Fruit fly (Drosophila melanogaster) whole organism, embryonic: ENCODE data around the gene trus.
A peak's percentile ranks its signal among the peaks of the same experiment; 100 is the strongest.

ENCODE experiments used
- Aef1 ChIP-seq: fragments of 200-800 bp; sonication (Bioruptor generic); IDR thresholded peaks from 3 replicates; pipeline ENCODE4 v1.3.6; 2022; ENCODE audit warnings: missing biosample characterization, missing genetic modification characterization
- Atf-2 ChIP-seq: fragments of 200-800 bp; sonication (Bioruptor generic); optimal IDR thresholded peaks from 2 replicates; lab custom pipeline; 2016; ENCODE audit warnings: missing biosample characterization, missing genetic modification characterization
- Atf6 ChIP-seq: fragments of 200-800 bp; sonication (Bioruptor generic); IDR thresholded peaks from 2 replicates; pipeline ENCODE4 v1.3.6; 2022; ENCODE audit warnings: missing biosample characterization, missing genetic modification characterization
- Bteb2 ChIP-seq: fragments of 200-800 bp; sonication (Bioruptor generic); optimal IDR thresholded peaks from 2 replicates; lab custom pipeline; 2016; ENCODE audit warnings: missing biosample characterization, missing genetic modification characterization
- CG13424 ChIP-seq: fragments of 200-800 bp; sonication (Bioruptor generic); optimal IDR thresholded peaks from 2 replicates; lab custom pipeline; 2019; ENCODE audit warnings: missing biosample characterization, mild to moderate bottlenecking, missing genetic modification characterization, moderate library complexity
- CG16815 ChIP-seq: fragments of 200-800 bp; sonication (Bioruptor generic); optimal IDR thresholded peaks from 3 replicates; lab custom pipeline; 2017; ENCODE audit warnings: missing biosample characterization, mild to moderate bottlenecking, missing genetic modification characterization
- CG16863 ChIP-seq: fragments of 200-800 bp; sonication (Bioruptor generic); optimal IDR thresholded peaks from 3 replicates; lab custom pipeline; 2016; ENCODE audit warnings: missing biosample characterization, missing genetic modification characterization
- CG17186 ChIP-seq: fragments of 200-800 bp; sonication (Bioruptor generic); optimal IDR thresholded peaks from 3 replicates; lab custom pipeline; 2017; ENCODE audit warnings: missing biosample characterization, missing genetic modification reagents, missing genetic modification characterization
- CG17912 ChIP-seq: fragments of 200-800 bp; sonication (Bioruptor generic); optimal IDR thresholded peaks from 2 replicates; lab custom pipeline; 2018; ENCODE audit warnings: missing biosample characterization, mild to moderate bottlenecking, missing genetic modification characterization
- CG1792 ChIP-seq: fragments of 200-800 bp; sonication (Bioruptor generic); optimal IDR thresholded peaks from 2 replicates; lab custom pipeline; 2016; ENCODE audit warnings: missing biosample characterization, missing genetic modification characterization
- CG1832 ChIP-seq: fragments of 200-800 bp; sonication (Bioruptor generic); optimal IDR thresholded peaks from 2 replicates; lab custom pipeline; 2017; ENCODE audit warnings: missing biosample characterization, mild to moderate bottlenecking, missing genetic modification characterization, inconsistent platforms
- CG18599 ChIP-seq: fragments of 200-800 bp; sonication (Bioruptor generic); optimal IDR thresholded peaks from 3 replicates; lab custom pipeline; 2017; ENCODE audit warnings: missing biosample characterization, missing genetic modification characterization, mild to moderate bottlenecking, moderate library complexity, missing genetic modification reagents
- CG31388 ChIP-seq: fragments of 200-800 bp; sonication (Bioruptor generic); optimal IDR thresholded peaks from 2 replicates; lab custom pipeline; 2016; ENCODE audit warnings: missing biosample characterization, missing genetic modification characterization
- CG32532 ChIP-seq: fragments of 200-800 bp; sonication (Bioruptor generic); IDR thresholded peaks from 2 replicates; pipeline ENCODE4 v1.3.6; 2022; ENCODE audit warnings: missing biosample characterization, missing genetic modification characterization
- CG4282 ChIP-seq: fragments of 200-800 bp; sonication (Bioruptor generic); optimal IDR thresholded peaks from 2 replicates; lab custom pipeline; 2016; ENCODE audit warnings: missing biosample characterization, missing genetic modification characterization
- CG43689 ChIP-seq: fragments of 200-800 bp; sonication (Bioruptor generic); IDR thresholded peaks from 2 replicates; pipeline ENCODE4 v1.3.6; 2022; ENCODE audit warnings: missing biosample characterization, missing genetic modification characterization
- CG7745 ChIP-seq: fragments of 200-800 bp; sonication (Bioruptor generic); optimal IDR thresholded peaks from 2 replicates; lab custom pipeline; 2018; ENCODE audit warnings: missing biosample characterization, mild to moderate bottlenecking, missing genetic modification characterization, moderate library complexity
- CG7928 ChIP-seq: fragments of 200-800 bp; sonication (Bioruptor generic); optimal IDR thresholded peaks from 2 replicates; lab custom pipeline; 2017; ENCODE audit warnings: missing biosample characterization, mild to moderate bottlenecking, missing genetic modification characterization
- CG8359 ChIP-seq: fragments of 200-800 bp; sonication (Bioruptor generic); optimal IDR thresholded peaks from 2 replicates; lab custom pipeline; 2017; ENCODE audit warnings: missing biosample characterization, mild to moderate bottlenecking, missing genetic modification characterization, borderline replicate concordance
- CG8478 ChIP-seq: fragments of >200 bp; optimal IDR thresholded peaks from 2 replicates; lab custom pipeline; 2018
- CG8924 ChIP-seq: fragments of 200-800 bp; optimal IDR thresholded peaks from 3 replicates; lab custom pipeline; 2019; ENCODE audit warnings: missing biosample characterization, mild to moderate bottlenecking, missing genetic modification characterization, moderate library complexity
- CG8944 ChIP-seq: fragments of 200-800 bp; sonication (Bioruptor generic); optimal IDR thresholded peaks from 3 replicates; lab custom pipeline; 2016; ENCODE audit warnings: missing biosample characterization, missing genetic modification characterization
- CG9876 ChIP-seq: fragments of 200-800 bp; sonication (Bioruptor generic); optimal IDR thresholded peaks from 2 replicates; lab custom pipeline; 2016; ENCODE audit warnings: missing biosample characterization, missing genetic modification characterization
- Deaf1 ChIP-seq: fragments of 200-800 bp; optimal IDR thresholded peaks from 3 replicates; lab custom pipeline; 2019; ENCODE audit warnings: missing biosample characterization, mild to moderate bottlenecking, missing genetic modification characterization, moderate library complexity
- Dfd ChIP-seq, 2 experiments: fragments of >200 bp; optimal IDR thresholded peaks; 2 replicates each; lab custom pipeline; 2017; ENCODE audit warnings: missing biosample characterization in 2 of 2, missing genetic modification characterization in 2 of 2
- Dll ChIP-seq: fragments of 200-800 bp; sonication (Bioruptor generic); IDR thresholded peaks from 4 replicates; pipeline ENCODE4 v1.3.6; 2022; ENCODE audit warnings: missing biosample characterization, missing genetic modification characterization; ENCODE audit not compliant: partially characterized antibody
- Gug ChIP-seq: fragments of 200-800 bp; sonication (Bioruptor generic); IDR thresholded peaks from 4 replicates; pipeline ENCODE4 v1.3.6; 2022; ENCODE audit warnings: missing biosample characterization, missing genetic modification characterization
- HLH3B ChIP-seq: fragments of 200-800 bp; sonication (Bioruptor generic); IDR thresholded peaks from 2 replicates; pipeline ENCODE4 v1.3.6; 2022; ENCODE audit warnings: missing biosample characterization, missing genetic modification characterization
- HLH4C ChIP-seq: fragments of 200-800 bp; sonication (Bioruptor generic); IDR thresholded peaks from 3 replicates; pipeline ENCODE4 v1.3.6; 2022; ENCODE audit warnings: missing biosample characterization, missing genetic modification characterization; ENCODE audit not compliant: partially characterized antibody
- Lpt ChIP-seq: fragments of >200 bp; optimal IDR thresholded peaks from 2 replicates; lab custom pipeline; 2018; ENCODE audit warnings: missing biosample characterization, missing genetic modification characterization
- Myb ChIP-seq: fragments of 200-800 bp; sonication (Bioruptor generic); optimal IDR thresholded peaks from 2 replicates; lab custom pipeline; 2016; ENCODE audit warnings: missing biosample characterization, missing genetic modification characterization
- NK7.1 ChIP-seq: fragments of 200-800 bp; sonication (Bioruptor generic); optimal IDR thresholded peaks from 3 replicates; lab custom pipeline; 2016; ENCODE audit warnings: missing biosample characterization, missing genetic modification characterization
- Nf-YC ChIP-seq: fragments of 200-800 bp; optimal IDR thresholded peaks from 3 replicates; lab custom pipeline; 2019; ENCODE audit warnings: missing biosample characterization, mild to moderate bottlenecking, missing genetic modification characterization, moderate library complexity
- Opbp ChIP-seq: fragments of 200-800 bp; sonication (Bioruptor generic); IDR thresholded peaks from 3 replicates; pipeline ENCODE4 v1.3.6; 2022; ENCODE audit warnings: missing biosample characterization, missing genetic modification characterization; ENCODE audit not compliant: partially characterized antibody
- Sry-δ ChIP-seq: fragments of 200-800 bp; sonication (Bioruptor generic); optimal IDR thresholded peaks from 2 replicates; lab custom pipeline; 2016; ENCODE audit warnings: missing biosample characterization, missing genetic modification characterization
- Tbp ChIP-seq: fragments of >200 bp; optimal IDR thresholded peaks from 2 replicates; lab custom pipeline; 2018; ENCODE audit warnings: missing biosample characterization, missing genetic modification characterization
- Vsx1 ChIP-seq: fragments of 200-800 bp; sonication (Bioruptor generic); optimal IDR thresholded peaks from 2 replicates; lab custom pipeline; 2017; ENCODE audit warnings: missing biosample characterization, mild to moderate bottlenecking, missing genetic modification characterization, missing genetic modification reagents
- cas ChIP-seq: fragments of 200-800 bp; sonication (Bioruptor generic); IDR thresholded peaks from 2 replicates; pipeline ENCODE4 v1.3.6; 2022; ENCODE audit warnings: missing biosample characterization, missing genetic modification characterization
- cg ChIP-seq: fragments of 200-800 bp; sonication (Bioruptor generic); optimal IDR thresholded peaks from 3 replicates; lab custom pipeline; 2019; ENCODE audit warnings: missing biosample characterization, mild to moderate bottlenecking, missing genetic modification characterization, moderate library complexity
- chn ChIP-seq: fragments of 200-800 bp; sonication (Bioruptor generic); optimal IDR thresholded peaks from 2 replicates; lab custom pipeline; 2016; ENCODE audit warnings: missing biosample characterization, missing genetic modification characterization
- crc ChIP-seq: fragments of 200-800 bp; sonication (Bioruptor generic); optimal IDR thresholded peaks from 2 replicates; lab custom pipeline; 2016; ENCODE audit warnings: missing biosample characterization, missing genetic modification characterization
- dimm ChIP-seq: fragments of 200-800 bp; sonication (Bioruptor generic); IDR thresholded peaks from 2 replicates; pipeline ENCODE4 v1.3.6; 2022; ENCODE audit warnings: missing biosample characterization, missing genetic modification characterization
- dm ChIP-seq: fragments of 200-800 bp; sonication (Bioruptor generic); optimal IDR thresholded peaks from 3 replicates; lab custom pipeline; 2016; ENCODE audit warnings: missing biosample characterization, missing genetic modification characterization
- emc ChIP-seq: fragments of 200-800 bp; sonication (Bioruptor generic); optimal IDR thresholded peaks from 2 replicates; lab custom pipeline; 2016; ENCODE audit warnings: missing biosample characterization, missing genetic modification characterization
- eyg ChIP-seq: fragments of 200-800 bp; sonication (Bioruptor generic); optimal IDR thresholded peaks from 3 replicates; lab custom pipeline; 2016; ENCODE audit warnings: missing biosample characterization, missing genetic modification characterization
- hb ChIP-seq: fragments of 200-800 bp; sonication (Bioruptor generic); IDR thresholded peaks from 3 replicates; pipeline ENCODE4 v1.3.6; 2022; ENCODE audit warnings: missing biosample characterization, missing genetic modification characterization; ENCODE audit not compliant: partially characterized antibody
- mam ChIP-seq: fragments of 200-800 bp; sonication (Bioruptor generic); optimal IDR thresholded peaks from 3 replicates; lab custom pipeline; 2016; ENCODE audit warnings: missing biosample characterization, missing genetic modification characterization
- pum ChIP-seq: fragments of 200-800 bp; sonication (Bioruptor generic); optimal IDR thresholded peaks from 2 replicates; lab custom pipeline; 2016; ENCODE audit warnings: missing biosample characterization, missing genetic modification characterization
- slbo ChIP-seq: fragments of 200-800 bp; sonication (Bioruptor generic); IDR thresholded peaks from 2 replicates; pipeline ENCODE4 v1.3.6; 2022; ENCODE audit warnings: missing biosample characterization, missing genetic modification characterization
- sna ChIP-seq: fragments of 200-800 bp; sonication (Bioruptor generic); IDR thresholded peaks from 2 replicates; pipeline ENCODE4 v1.3.6; 2022; ENCODE audit warnings: missing biosample characterization, missing genetic modification characterization; ENCODE audit not compliant: partially characterized antibody
- so ChIP-seq: fragments of 200-800 bp; sonication (Bioruptor generic); IDR thresholded peaks from 3 replicates; pipeline ENCODE4 v1.3.6; 2022; ENCODE audit warnings: missing biosample characterization, missing genetic modification characterization
- sob ChIP-seq: fragments of 200-800 bp; sonication (Bioruptor generic); IDR thresholded peaks from 2 replicates; pipeline ENCODE4 v1.3.6; 2022; ENCODE audit warnings: missing biosample characterization, missing genetic modification characterization

Gene trus

DNA sequence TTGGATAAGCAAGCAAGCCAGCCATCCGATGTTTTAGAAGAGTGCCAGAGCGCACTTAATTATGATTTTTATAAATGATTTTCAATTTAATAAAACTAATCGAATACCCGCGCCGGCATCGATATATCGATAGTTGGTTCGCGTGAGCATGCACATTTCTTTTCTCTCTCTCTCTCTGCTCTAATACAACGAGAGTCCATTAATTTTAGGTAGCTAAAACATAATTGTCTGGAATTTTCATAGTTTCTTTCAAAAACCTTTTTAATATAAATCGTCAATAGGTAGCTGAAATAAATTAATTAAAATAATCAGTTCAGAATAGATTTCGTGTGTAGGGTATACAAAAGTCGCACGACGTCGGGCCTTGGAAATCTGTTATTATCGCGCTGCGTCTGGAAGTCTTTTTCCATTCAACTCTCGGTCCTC lies 7.5 kb upstream of the trus start, which contains the start of gene CG18549 (continued):
- TF ChIP-seq CG32532 (peak; percentile 100), HLH4C (peak; percentile 73), CG18599 (GFP tag; lab: Kevin White, UChicago) (peak; percentile 100), CG16815 (GFP tag; lab: Kevin White, UChicago) (peak; percentile 99), NK7.1 (GFP tag; lab: Kevin White, UChicago) (peak; percentile 99), CG8944 (GFP tag; lab: Kevin White, UChicago) (peak; percentile 99), Lpt (GFP tag; lab: Kevin White, UChicago) (no peak), CG8359 (GFP tag; lab: Kevin White, UChicago) (peak; percentile 97), Atf-2 (GFP tag; lab: Kevin White, UChicago) (peak; percentile 99), eyg (peak; percentile 99), Vsx1 (GFP tag; lab: Kevin White, UChicago) (peak; percentile 99), Atf6 (GFP tag; lab: Robert Waterston, UW) (peak; percentile 100), Tbp (peak; percentile 35), CG7745 (tag; lab: Kevin White, UChicago) (peak; percentile 98), cas (GFP tag; lab: Robert Waterston, UW) (peak; percentile 99), Dll (peak; percentile 90), CG13424 (tag; lab: Kevin White, UChicago) (peak; percentile 100), sob (peak; percentile 100), CG8924 (tag; lab: Kevin White, UChicago) (peak; percentile 100), hb (GFP tag; lab: Robert Waterston, UW) (peak; percentile 72; the same call in 2 of the 3 replicates), Deaf1 (peak; percentile 93), CG7928 (GFP tag; lab: Kevin White, UChicago) (peak; percentile 85), Dfd (GFP tag; optimal IDR thresholded peaks at IDR 0.05; lab: Kevin White, UChicago) (no peak), Opbp (GFP tag; lab: Robert Waterston, UW) (peak; percentile 82), Bteb2 (GFP tag; lab: Kevin White, UChicago) (peak; percentile 99), emc (peak; percentile 97), Myb (GFP tag; lab: Kevin White, UChicago) (peak; percentile 92), CG31388 (GFP tag; lab: Kevin White, UChicago) (peak; percentile 99), slbo (peak; percentile 100), CG4282 (GFP tag; lab: Kevin White, UChicago) (peak; percentile 96), so (GFP tag; lab: Robert Waterston, UW) (peak; percentile 100), Sry-δ (GFP tag; lab: Kevin White, UChicago) (peak; percentile 87), HLH3B (GFP tag; lab: Robert Waterston, UW) (peak; percentile 100), dimm (GFP tag; lab: Robert Waterston, UW) (peak; percentile 99), crc (peak; percentile 98), chn (GFP tag; lab: Kevin White, UChicago) (peak; percentile 100), dm (GFP tag; lab: Kevin White, UChicago) (peak; percentile 98), Gug (GFP tag; lab: Robert Waterston, UW) (peak; percentile 99), CG17186 (peak; percentile 96), CG16863 (peak; percentile 99), cg (GFP tag; lab: Kevin White, UChicago) (no peak), CG1832 (GFP tag; lab: Kevin White, UChicago) (no peak), CG17912 (GFP tag; lab: Kevin White, UChicago) (peak; percentile 100), CG9876 (GFP tag; lab: Kevin White, UChicago) (peak; percentile 96), CG8478 (lab: Kevin White, UChicago) (no peak), Aef1 (peak; percentile 100), pum (peak; percentile 99), sna (GFP tag; lab: Robert Waterston, UW) (peak; percentile 85), mam (GFP tag; lab: Kevin White, UChicago) (peak; percentile 99), CG1792 (GFP tag; lab: Kevin White, UChicago) (peak; percentile 99), CG43689 (peak; percentile 99), Nf-YC (tag; lab: Kevin White, UChicago) (peak; percentile 95)
